Fruit fly (Drosophila melanogaster): ENCODE data around the gene squ.

squ gene

dm6 chr2L:16689800-16690618, 10.2 kb downstream of the squ start (continued):
- TF ChIP-seq CG1603 (tag; optimal IDR thresholded peaks at IDR 0.05): no peak
- no peak for TF ChIP-seq seq (GFP tag; IDR thresholded peaks at IDR 0.05)
- TF ChIP-seq CG9437 (GFP tag; optimal IDR thresholded peaks at IDR 0.05): peak; percentile 56
- TF ChIP-seq CG2678 (tag; optimal IDR thresholded peaks at IDR 0.05): no peak
- no peak for TF ChIP-seq H15 (GFP tag; IDR thresholded peaks at IDR 0.05)
- peak; percentile 34 for TF ChIP-seq CG17385 (GFP tag; optimal IDR thresholded peaks at IDR 0.05)
- no peak for TF ChIP-seq Fer2 (tag; optimal IDR thresholded peaks at IDR 0.05)
- TF ChIP-seq Opbp (GFP tag; IDR thresholded peaks at IDR 0.05; ENCODE audit: partially characterized antibody): no peak
- no peak for TF ChIP-seq CG15073 (GFP tag; optimal IDR thresholded peaks at IDR 0.05)
- no peak for TF ChIP-seq CG4707 (GFP tag; optimal IDR thresholded peaks at IDR 0.05)
- TF ChIP-seq hbn (GFP tag; IDR thresholded peaks at IDR 0.05; ENCODE audit: partially characterized antibody): no peak
- TF ChIP-seq Lim3 (GFP tag; IDR thresholded peaks at IDR 0.05): no peak
- TF ChIP-seq dpn (GFP tag; optimal IDR thresholded peaks at IDR 0.05): peak in 1 of 2 experiments; percentile 27
- TF ChIP-seq Pdp1 (GFP tag; optimal IDR thresholded peaks at IDR 0.05): no peak
- no peak for TF ChIP-seq Dek (tag; optimal IDR thresholded peaks at IDR 0.05)
- TF ChIP-seq bigmax (GFP tag; optimal IDR thresholded peaks at IDR 0.05): no peak
- no peak for TF ChIP-seq CG17186 (GFP tag; optimal IDR thresholded peaks at IDR 0.05)
- peak; percentile 10 for TF ChIP-seq CG1602 (GFP tag; optimal IDR thresholded peaks at IDR 0.05)
- TF ChIP-seq pnt (GFP tag; optimal IDR thresholded peaks at IDR 0.05): no peak
- no peak for TF ChIP-seq HHEX (GFP tag; optimal IDR thresholded peaks at IDR 0.05)
- no peak for TF ChIP-seq jing (GFP tag; optimal IDR thresholded peaks at IDR 0.05)
- peak; percentile 59 to 65 for TF ChIP-seq Trl (optimal IDR thresholded peaks at IDR 0.05)
- TF ChIP-seq Trl (GFP tag; optimal IDR thresholded peaks at IDR 0.05): peak; percentile 12
- TF ChIP-seq dmrt11E (tag; optimal IDR thresholded peaks at IDR 0.05): no peak
- TF ChIP-seq Sry-δ (GFP tag; optimal IDR thresholded peaks at IDR 0.05): no peak
- no peak for TF ChIP-seq fru (optimal IDR thresholded peaks at IDR 0.05)
- TF ChIP-seq stc (GFP tag; IDR thresholded peaks at IDR 0.05): no peak
- no peak for TF ChIP-seq ro (GFP tag; IDR thresholded peaks at IDR 0.05)
- no peak for TF ChIP-seq CG12236 (GFP tag; optimal IDR thresholded peaks at IDR 0.05)
- TF ChIP-seq CG15601 (tag; optimal IDR thresholded peaks at IDR 0.05): no peak
- no peak for TF ChIP-seq CG34224 (GFP tag; IDR thresholded peaks at IDR 0.05; ENCODE audit: partially characterized antibody)
- peak; percentile 25 for TF ChIP-seq tx (GFP tag; optimal IDR thresholded peaks at IDR 0.05)
- no peak for TF ChIP-seq ara (GFP tag; IDR thresholded peaks at IDR 0.05)
- TF ChIP-seq fd102C (GFP tag; optimal IDR thresholded peaks at IDR 0.05): no peak
- no peak for TF ChIP-seq da (GFP tag; optimal IDR thresholded peaks at IDR 0.05)
- no peak for TF ChIP-seq CG4404 (GFP tag; IDR thresholded peaks at IDR 0.05)
- no peak for TF ChIP-seq dmrt99B (tag; optimal IDR thresholded peaks at IDR 0.05)
- no peak for TF ChIP-seq dm (GFP tag; optimal IDR thresholded peaks at IDR 0.05)
- TF ChIP-seq zfh1 (GFP tag; IDR thresholded peaks at IDR 0.05): no peak
- TF ChIP-seq CG32767 (GFP tag; IDR thresholded peaks at IDR 0.05): no peak
- TF ChIP-seq CG30020 (tag; optimal IDR thresholded peaks at IDR 0.05): no peak
- TF ChIP-seq MBD-R2 (GFP tag; IDR thresholded peaks at IDR 0.05): no peak
- TF ChIP-seq schlank (tag; optimal IDR thresholded peaks at IDR 0.05): no peak
- TF ChIP-seq repo (GFP tag; optimal IDR thresholded peaks at IDR 0.05): no peak
- TF ChIP-seq Myb (GFP tag; optimal IDR thresholded peaks at IDR 0.05): no peak
- peak; percentile 22 to 51 for TF ChIP-seq bsh (GFP tag; optimal IDR thresholded peaks at IDR 0.05)
- no peak for TF ChIP-seq Dref (GFP tag; IDR thresholded peaks at IDR 0.05)
- no peak for TF ChIP-seq Optix (GFP tag; IDR thresholded peaks at IDR 0.05)
- peak; percentile 64 for TF ChIP-seq CG7556 (GFP tag; optimal IDR thresholded peaks at IDR 0.05)
- TF ChIP-seq gt (GFP tag; IDR thresholded peaks at IDR 0.05): no peak
- no peak for TF ChIP-seq wek (GFP tag; optimal IDR thresholded peaks at IDR 0.05)

All from whole organism, embryonic.